Worm (Caenorhabditis elegans): ENCODE results near the gene Y102A5C.27.

ce11 chrV:17019690-17020089 is 31.2 kb upstream of the Y102A5C.27 start, which contains the start of gene F49H6.17:
- TF ChIP-seq skn-1 (tag; optimal IDR thresholded peaks at IDR 0.05), result no peak
- no peak for TF ChIP-seq nhr-76 (tag; optimal IDR thresholded peaks at IDR 0.05)
- no peak for TF ChIP-seq Y116A8C.19 (tag; optimal IDR thresholded peaks at IDR 0.05; ENCODE audit: borderline replicate concordance)
- TF ChIP-seq dpl-1 (GFP tag; optimal IDR thresholded peaks at IDR 0.05), result no peak
- no peak for TF ChIP-seq nhr-85 (tag)

Data from whole organism, L1 larva.